Worm (Caenorhabditis elegans): ENCODE results near the gene nhr-3.
A peak's percentile ranks its signal among the peaks of the same experiment; 100 is the strongest.
"Not testable (repeated sequence)": the region's sequence is repeated elsewhere in the genome, so short reads cannot be mapped to it uniquely, and the experiment has no call there.

The nhr-3 gene

DNA sequence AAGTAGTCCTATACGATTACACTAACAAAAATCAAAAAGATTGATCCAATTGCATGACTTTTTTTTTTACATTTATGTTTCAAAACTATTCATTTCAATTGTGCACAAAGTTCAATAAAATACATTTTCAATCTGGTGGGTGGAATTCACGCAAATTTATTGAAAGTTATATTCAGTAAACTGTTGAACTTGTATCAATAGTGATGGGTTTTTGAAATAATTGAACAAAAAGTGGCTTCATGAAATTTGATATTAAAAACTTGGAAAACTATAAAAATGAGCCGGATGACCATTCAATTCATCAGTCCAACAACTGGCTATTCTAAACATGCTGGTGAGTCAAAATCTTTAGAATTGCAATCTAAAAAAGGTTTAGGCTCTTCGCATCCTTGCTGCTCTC lies 35.0 kb upstream of the nhr-3 start, which contains the start of gene nspc-16:
Gene nspc-16, plus strand, starts transcription at position 301 of the 400 bp plus-strand sequence.
- TF ChIP-seq zfh-2 (GFP tag; conservative IDR thresholded peaks at IDR 0.05) (no peak), D2030.7 (GFP tag; IDR thresholded peaks at IDR 0.05) (no peak), F52B5.7 (tag; optimal IDR thresholded peaks at IDR 0.05) (no peak), ceh-91 (GFP tag; IDR thresholded peaks at IDR 0.05) (no peak)

DNA sequence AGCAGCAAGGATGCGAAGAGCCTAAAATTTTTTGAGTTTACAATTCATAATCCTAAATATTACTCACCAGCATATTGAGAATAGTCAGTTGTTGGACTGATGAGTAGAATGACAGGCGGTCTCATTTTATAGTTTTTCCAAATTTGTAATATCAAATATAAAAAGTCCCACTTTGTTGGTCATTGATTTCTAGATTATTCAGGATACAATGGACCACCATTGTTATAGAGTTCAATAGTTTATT lies 33.3 kb upstream of the nhr-3 start, which contains the start of gene nspc-17:
Gene nspc-17, minus strand, starts transcription at position 101 of the 244 bp plus-strand sequence.
- not testable (repeated sequence) for TF ChIP-seq nhr-120, F37B4.10, hmg-1.2 (GFP tag; IDR thresholded peaks at IDR 0.05)

DNA sequence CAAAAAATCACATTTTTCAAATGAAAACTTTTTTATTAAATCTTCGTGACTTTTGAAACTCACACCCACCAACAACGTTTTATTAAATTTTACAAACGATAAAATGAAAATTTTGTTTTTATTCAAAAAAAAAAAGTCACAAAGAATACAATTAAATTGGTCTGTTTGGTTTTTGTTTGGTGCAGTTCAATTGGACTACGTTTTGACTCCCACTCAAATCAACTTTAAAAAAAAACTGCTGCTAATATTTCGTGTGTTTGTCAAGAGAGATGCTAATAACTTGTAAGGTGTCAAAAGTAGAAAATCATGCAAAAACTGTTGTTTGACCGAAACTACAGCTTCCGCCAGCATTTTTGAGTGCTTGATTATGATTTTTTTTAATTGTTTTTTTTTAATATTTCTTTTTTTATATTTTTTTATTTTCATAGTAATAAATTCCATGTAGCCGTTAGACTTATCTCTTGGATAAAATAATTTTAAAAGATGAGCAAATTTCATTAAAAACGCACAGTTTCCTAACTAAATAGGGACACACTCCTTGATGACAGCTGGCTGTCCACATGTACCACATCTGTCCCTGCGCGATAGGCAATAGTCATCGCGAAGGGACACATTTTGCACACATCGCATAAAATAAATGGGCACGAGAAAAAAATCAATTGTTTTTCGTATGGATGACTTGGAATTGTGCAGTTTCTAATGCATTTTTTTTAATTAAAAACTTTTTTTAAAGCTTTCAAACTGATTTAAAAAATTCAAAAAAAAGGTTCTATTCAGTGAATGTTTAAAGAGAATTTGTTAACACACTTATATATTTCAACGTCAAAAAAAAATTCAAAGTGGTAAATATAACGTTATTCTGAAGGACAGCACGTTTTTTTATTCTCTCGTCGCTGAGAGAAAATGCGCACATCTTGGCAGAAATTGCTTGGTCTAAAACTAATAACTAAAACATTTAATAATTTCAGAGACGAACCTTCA lies 32.7 kb upstream of the nhr-3 start:
- TF ChIP-seq tbp1 (GFP tag; optimal IDR thresholded peaks at IDR 0.05) (peak; percentile 79), ztf-6 (GFP tag; IDR thresholded peaks at IDR 0.05) (peak; percentile 91), madf-3 (GFP tag; IDR thresholded peaks at IDR 0.05) (peak; percentile 88), C17E4.6 (GFP tag; IDR thresholded peaks at IDR 0.05) (peak; percentile 96), lsl-1 (GFP tag; optimal IDR thresholded peaks at IDR 0.05) (peak; percentile 18), B0261.1 (tag; optimal IDR thresholded peaks at IDR 0.05) (peak; percentile 62), ceh-27 (GFP tag; optimal IDR thresholded peaks at IDR 0.05) (peak; percentile 99), K11D2.4 (GFP tag; IDR thresholded peaks at IDR 0.05) (peak; percentile 100), T26A5.8 (tag; optimal IDR thresholded peaks at IDR 0.05) (peak; percentile 27), F33H1.4 (GFP tag; IDR thresholded peaks at IDR 0.05) (peak; percentile 32), egrh-3 (GFP tag; IDR thresholded peaks at IDR 0.05) (no peak), ceh-58 (GFP tag; IDR thresholded peaks at IDR 0.05) (no peak), lir-1 (GFP tag; conservative IDR thresholded peaks at IDR 0.05) (peak; percentile 94), mes-4 (tag; optimal IDR thresholded peaks at IDR 0.05) (no peak), lin-54 (GFP tag; optimal IDR thresholded peaks at IDR 0.05) (peak; percentile 92), die-1 (tag; optimal IDR thresholded peaks at IDR 0.05) (peak; percentile 59), Y67H2A.10 (GFP tag; conservative IDR thresholded peaks at IDR 0.05) (peak; percentile 48; the same call in 1 of the 2 replicates), ceh-79 (tag; optimal IDR thresholded peaks at IDR 0.05) (peak; percentile 97), hmg-1.2 (GFP tag; IDR thresholded peaks at IDR 0.05) (peak; percentile 87), hlh-26 (GFP tag; conservative IDR thresholded peaks at IDR 0.05) (no peak), bed-1 (GFP tag; IDR thresholded peaks at IDR 0.05) (0 out of 2 replicates have a peak, but pooled peaks have one; percentile 68), T07F8.4 (tag; optimal IDR thresholded peaks at IDR 0.05) (peak; percentile 95), rcor-1 (GFP tag; IDR thresholded peaks at IDR 0.05) (peak; percentile 97), madf-8 (GFP tag; conservative IDR thresholded peaks at IDR 0.05) (no peak), ekl-4 (GFP tag; IDR thresholded peaks at IDR 0.05) (peak; percentile 94), C06A6.2 (GFP tag; conservative IDR thresholded peaks at IDR 0.05) (peak; percentile 98), pha-4 (tag; optimal IDR thresholded peaks at IDR 0.05) (peak; percentile 40), F23B12.7 (tag; optimal IDR thresholded peaks at IDR 0.05; ENCODE audit: insufficient read depth) (peak; percentile 98), unc-62 (GFP tag; optimal IDR thresholded peaks at IDR 0.05) (peak; percentile 79), B0019.2 (GFP tag; conservative IDR thresholded peaks at IDR 0.05) (no peak), Y53G8AR.9 (GFP tag; conservative IDR thresholded peaks at IDR 0.05) (peak; percentile 98), snpc-1.1 (tag; optimal IDR thresholded peaks at IDR 0.05; ENCODE audit: insufficient read depth) (no peak), somi-1 (GFP tag; optimal IDR thresholded peaks at IDR 0.05) (peak; percentile 97), egl-18 (GFP tag; IDR thresholded peaks at IDR 0.05) (peak; percentile 97), tbx-9 (tag; optimal IDR thresholded peaks at IDR 0.05; ENCODE audit: borderline replicate concordance) (no peak), ztf-28 (GFP tag; IDR thresholded peaks at IDR 0.05) (no peak), ceh-91 (GFP tag; IDR thresholded peaks at IDR 0.05) (no peak), mel-28 (tag; optimal IDR thresholded peaks at IDR 0.05; ENCODE audit: borderline replicate concordance) (peak; percentile 75)

Measured in whole organism, young adult.